Worm (Caenorhabditis elegans) whole organism, L1 larva: ENCODE measurements around the gene C26F1.1.

Source experiments
- egl-13 ChIP-seq: sonication (generic microtip); optimal IDR thresholded peaks from 2 replicates; lab custom pipeline; 2016; ENCODE audit warnings: missing genotype, missing genetic modification reagents, missing genetic modification characterization, missing compliant biosample characterization
- elt-2 ChIP-seq: sonication (generic microtip); optimal IDR thresholded peaks from 2 replicates; lab custom pipeline; 2016; ENCODE audit warnings: missing genetic modification characterization, mild to moderate bottlenecking, inconsistent platforms, missing compliant biosample characterization, missing genetic modification reagents
- elt-3 ChIP-seq, 6 experiments: fragments of 150-350 bp in 1 of 6; sonication (generic microtip); optimal IDR thresholded peaks; 2 replicates each; lab custom pipeline; 2017 to 2018; ENCODE audit warnings: missing biosample characterization in 6 of 6, missing genetic modification characterization in 6 of 6, inconsistent platforms in 1 of 6
- lin-39 ChIP-seq: fragments of 150-350 bp; optimal IDR thresholded peaks from 2 replicates; lab custom pipeline; 2014; ENCODE audit warnings: missing biosample characterization, missing genetic modification reagents, missing genetic modification characterization
- lsy-2 ChIP-seq, 2 experiments: fragments of 150-350 bp; optimal IDR thresholded peaks; 2 replicates each; lab custom pipeline; 2014; ENCODE audit warnings: missing biosample characterization in 2 of 2, missing genetic modification characterization in 2 of 2
- zag-1 ChIP-seq: fragments of 150-350 bp; optimal IDR thresholded peaks from 2 replicates; lab custom pipeline; 2014; ENCODE audit warnings: missing biosample characterization, missing genetic modification characterization

DNA sequence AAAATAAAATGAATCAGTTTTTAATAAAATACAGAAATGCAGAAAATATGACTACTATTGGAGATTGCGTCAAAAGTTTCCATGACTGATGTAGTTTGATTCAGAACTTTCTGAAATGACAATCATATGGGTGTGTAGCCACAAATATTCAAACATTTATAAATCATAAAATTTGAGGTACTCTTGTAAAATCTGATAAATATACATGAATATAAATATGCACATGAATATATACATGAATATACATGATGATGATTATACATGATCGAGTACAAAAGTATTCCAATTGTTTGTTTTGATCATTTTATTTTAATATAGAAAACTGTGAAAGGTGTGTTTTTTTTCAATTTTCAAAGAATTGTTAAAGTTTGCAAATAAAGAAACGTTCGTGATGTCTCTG lies 30.7 kb upstream of the C26F1.1 start, which contains the start of gene T05B11.4:
- no peak for TF ChIP-seq lsy-2 (tag; optimal IDR thresholded peaks at IDR 0.05; lab: Kevin White, UChicago)
- TF ChIP-seq lin-39, result no peak
- TF ChIP-seq zag-1 (tag; lab: Kevin White, UChicago), result no peak
- no peak for TF ChIP-seq egl-13 (tag; lab: Kevin White, UChicago)
- no peak for TF ChIP-seq elt-3 (tag; optimal IDR thresholded peaks at IDR 0.05; lab: Kevin White, UChicago)
- no peak for TF ChIP-seq elt-2 (tag; lab: Kevin White, UChicago)
